Worm (Caenorhabditis elegans) whole organism, L4 larva: ENCODE results near the gene nas-9.

ENCODE experiments used
- D1046.2 ChIP-seq: fragments of 200-800 bp; sonication (Bioruptor generic); IDR thresholded peaks from 2 replicates; pipeline ENCODE4 v1.3.6; 2022; ENCODE audit warnings: missing genetic modification characterization, missing compliant biosample characterization
- Y105C5A.15 ChIP-seq: fragments of 200-800 bp; sonication (Bioruptor generic); IDR thresholded peaks from 2 replicates; pipeline ENCODE4 v1.3.6; 2022; ENCODE audit warnings: missing genetic modification characterization, missing compliant biosample characterization
- Y48G9A.11 ChIP-seq: fragments of 200-800 bp; sonication (Bioruptor generic); IDR thresholded peaks from 2 replicates; pipeline ENCODE4 v1.3.6; 2022; ENCODE audit warnings: missing genetic modification reagents, missing genetic modification characterization, missing compliant biosample characterization
- ZK337.2 ChIP-seq: fragments of 200-800 bp; sonication (Bioruptor generic); IDR thresholded peaks from 2 replicates; pipeline ENCODE4 v1.3.6; 2022; ENCODE audit warnings: missing genetic modification reagents, missing genetic modification characterization, missing compliant biosample characterization
- ZK546.5 ChIP-seq, 2 experiments: sonication (generic microtip); optimal IDR thresholded peaks; 2 replicates each; lab custom pipeline; 2017; ENCODE audit warnings: missing biosample characterization in 2 of 2, missing genetic modification characterization in 2 of 2
- aha-1 ChIP-seq: fragments of 150-350 bp; peaks from one replicate; lab custom pipeline; 2014; ENCODE audit warnings: missing biosample characterization, missing genetic modification characterization
- ceh-28 ChIP-seq: fragments of 150-350 bp; optimal IDR thresholded peaks from 2 replicates; lab custom pipeline; 2014; ENCODE audit warnings: missing biosample characterization, missing genetic modification reagents, missing genetic modification characterization
- daf-16 ChIP-seq, 3 experiments: sonication (generic microtip); optimal IDR thresholded peaks; 2 replicates each; lab custom pipeline; 2016 to 2017; ENCODE audit warnings: missing genetic modification characterization in 3 of 3, missing genetic modification reagents in 3 of 3, mild to moderate bottlenecking in 2 of 3, missing compliant biosample characterization in 2 of 3, missing biosample characterization in 1 of 3, moderate library complexity in 1 of 3
- daf-8 ChIP-seq: fragments of 200-800 bp; sonication (Bioruptor generic); IDR thresholded peaks from 2 replicates; pipeline ENCODE4 v1.3.6; 2022; ENCODE audit warnings: missing genetic modification characterization, missing compliant biosample characterization
- dve-1 ChIP-seq: sonication (generic microtip); optimal IDR thresholded peaks from 2 replicates; lab custom pipeline; 2017; ENCODE audit warnings: antibody characterized with exemption, mild to moderate bottlenecking, missing genetic modification characterization, missing compliant biosample characterization; ENCODE audit not compliant: insufficient read depth
- egl-27 ChIP-seq: sonication (generic microtip); optimal IDR thresholded peaks from 3 replicates; lab custom pipeline; 2017; ENCODE audit warnings: missing biosample characterization, missing genetic modification reagents, missing genetic modification characterization
- hif-1 ChIP-seq, 2 experiments: sonication (generic microtip); optimal IDR thresholded peaks; 2 replicates each; lab custom pipeline; 2016 to 2017; ENCODE audit warnings: missing compliant biosample characterization in 2 of 2, missing genetic modification characterization in 2 of 2, missing genetic modification reagents in 2 of 2, missing genotype in 2 of 2, mild to moderate bottlenecking in 1 of 2
- hmg-1.1 ChIP-seq: fragments of 200-800 bp; sonication (Bioruptor generic); IDR thresholded peaks from 2 replicates; pipeline ENCODE4 v1.3.6; 2022; ENCODE audit warnings: missing genetic modification reagents, missing genetic modification characterization, missing compliant biosample characterization
- lin-29 ChIP-seq: fragments of 200-800 bp; sonication (Bioruptor generic); IDR thresholded peaks from 2 replicates; pipeline ENCODE4 v1.3.6; 2022; ENCODE audit warnings: missing genetic modification reagents, missing genetic modification characterization, missing compliant biosample characterization
- lin-39 ChIP-seq: fragments of 150-350 bp; optimal IDR thresholded peaks from 2 replicates; lab custom pipeline; 2014; ENCODE audit warnings: missing biosample characterization, missing genetic modification reagents, missing genetic modification characterization
- lir-3 ChIP-seq: sonication (generic microtip); optimal IDR thresholded peaks from 2 replicates; lab custom pipeline; 2016; ENCODE audit warnings: mild to moderate bottlenecking, missing genetic modification characterization, missing compliant biosample characterization
- madf-9 ChIP-seq: fragments of 200-800 bp; sonication (Bioruptor generic); conservative IDR thresholded peaks from 2 replicates; pipeline ENCODE4 v1.3.6; 2022; ENCODE audit warnings: missing genetic modification reagents, missing genetic modification characterization, missing compliant biosample characterization
- mes-2 ChIP-seq: sonication (generic microtip); optimal IDR thresholded peaks from 2 replicates; lab custom pipeline; 2016; ENCODE audit warnings: missing genotype, mild to moderate bottlenecking, missing genetic modification characterization, missing compliant biosample characterization; ENCODE audit not compliant: poor library complexity, severe bottlenecking
- mxl-2 ChIP-seq: fragments of 200-800 bp; sonication (Bioruptor generic); conservative IDR thresholded peaks from 2 replicates; pipeline ENCODE4 v1.3.6; 2022; ENCODE audit warnings: missing genetic modification reagents, missing genetic modification characterization, missing compliant biosample characterization
- nhr-10 ChIP-seq: fragments of 150-350 bp; optimal IDR thresholded peaks from 2 replicates; lab custom pipeline; 2014; ENCODE audit warnings: missing biosample characterization, missing genetic modification characterization
- nhr-11 ChIP-seq: fragments of 150-350 bp; optimal IDR thresholded peaks from 2 replicates; lab custom pipeline; 2014; ENCODE audit warnings: missing biosample characterization, missing genetic modification characterization
- pqm-1 ChIP-seq: sonication (generic microtip); optimal IDR thresholded peaks from 2 replicates; lab custom pipeline; 2017; ENCODE audit warnings: missing biosample characterization, missing genetic modification characterization
- rbr-2 ChIP-seq: sonication (generic microtip); optimal IDR thresholded peaks from 2 replicates; lab custom pipeline; 2016; ENCODE audit warnings: missing genotype, missing genetic modification characterization, missing compliant biosample characterization
- set-16 ChIP-seq: fragments of 200-800 bp; sonication (Bioruptor generic); IDR thresholded peaks from 2 replicates; pipeline ENCODE4 v1.3.6; 2022; ENCODE audit warnings: missing genetic modification reagents, missing genetic modification characterization, missing compliant biosample characterization
- skn-1 ChIP-seq: fragments of 150-350 bp; optimal IDR thresholded peaks from 2 replicates; lab custom pipeline; 2014; ENCODE audit warnings: missing biosample characterization, missing genetic modification characterization
- spr-3 ChIP-seq: fragments of 200-800 bp; sonication (Bioruptor generic); optimal IDR thresholded peaks from 2 replicates; lab custom pipeline; 2018; ENCODE audit warnings: mild to moderate bottlenecking, missing genetic modification characterization, missing compliant biosample characterization
- tag-97 ChIP-seq: fragments of 200-800 bp; sonication (Bioruptor generic); IDR thresholded peaks from 2 replicates; pipeline ENCODE4 v1.3.6; 2022; ENCODE audit warnings: missing genetic modification characterization, missing compliant biosample characterization
- unc-130 ChIP-seq: sonication (generic microtip); optimal IDR thresholded peaks from 2 replicates; lab custom pipeline; 2016; ENCODE audit warnings: missing genetic modification reagents, missing genetic modification characterization, missing compliant biosample characterization
- unc-62 ChIP-seq, 3 experiments: fragments of 150-350 bp in 1 of 3; sonication (generic microtip); optimal IDR thresholded peaks in 2 of 3; peaks in 1 of 3; 1 replicate in 1 of 3; 2 replicates in 2 of 3; lab custom pipeline; 2014 to 2017; ENCODE audit warnings: missing biosample characterization in 3 of 3, missing genetic modification characterization in 3 of 3, missing genetic modification reagents in 3 of 3, missing genotype in 1 of 3
- vab-7 ChIP-seq: fragments of 200-800 bp; sonication (Bioruptor generic); IDR thresholded peaks from 2 replicates; pipeline ENCODE4 v1.3.6; 2022; ENCODE audit warnings: missing genetic modification reagents, missing genetic modification characterization, missing compliant biosample characterization
- zfp-2 ChIP-seq: sonication (generic microtip); optimal IDR thresholded peaks from 2 replicates; lab custom pipeline; 2016; ENCODE audit warnings: mild to moderate bottlenecking, missing genetic modification characterization, missing compliant biosample characterization
- zip-2 ChIP-seq: fragments of 150-350 bp; optimal IDR thresholded peaks from 2 replicates; lab custom pipeline; 2014; ENCODE audit warnings: missing biosample characterization, missing genetic modification characterization

nas-9 gene

ce11 chrV:4800794-4801193 lies 39.0 kb downstream of the nas-9 start, which contains the start of gene R02F11.1:
TSS of gene R02F11.1 (plus strand) at chrV:4801094.
- TF ChIP-seq mes-2 (tag; lab: Kevin White, UChicago) (no peak), set-16 (0 out of 2 replicates have a peak, but pooled peaks have one; percentile 11), skn-1 (tag; lab: Kevin White, UChicago) (no peak), lin-39 (tag; lab: Kevin White, UChicago) (no peak)

ce11 chrV:4794308-4794707 lies 45.5 kb downstream of the nas-9 start, which contains the start of gene R02F11.2:
TSS of gene R02F11.2 (plus strand) at chrV:4794599.
- TF ChIP-seq nhr-11 (peak; percentile 60), ZK546.5 (tag; optimal IDR thresholded peaks at IDR 0.05; lab: Kevin White, UChicago) (no peak)

- TF ChIP-seq hif-1 (tag; optimal IDR thresholded peaks at IDR 0.05; lab: Kevin White, UChicago) (no peak), lir-3 (tag; lab: Kevin White, UChicago) (no peak), madf-9 (GFP tag; lab: Robert Waterston, UW) (no peak), hmg-1.1 (GFP tag; lab: Robert Waterston, UW) (no peak), lin-29 (GFP tag; lab: Robert Waterston, UW) (no peak), nhr-10 (tag; lab: Kevin White, UChicago) (no peak), ceh-28 (no peak), Y48G9A.11 (GFP tag; lab: Robert Waterston, UW) (no peak), daf-16 (GFP tag; optimal IDR thresholded peaks at IDR 0.05; lab: Kevin White, UChicago) (no peak), daf-16 (tag; optimal IDR thresholded peaks at IDR 0.05; lab: Kevin White, UChicago) (no peak), mxl-2 (GFP tag; lab: Robert Waterston, UW) (no peak), vab-7 (no peak), zfp-2 (tag; lab: Kevin White, UChicago) (no peak), ZK546.5 (tag; optimal IDR thresholded peaks at IDR 0.05; lab: Kevin White, UChicago) (no peak), dve-1 (no peak), pqm-1 (no peak), D1046.2 (no peak), daf-8 (GFP tag; lab: Robert Waterston, UW) (no peak), rbr-2 (tag; lab: Kevin White, UChicago) (no peak), egl-27 (tag; lab: Kevin White, UChicago) (no peak)
Measured at ce11 chrV:4791569-4791968, 48.2 kb downstream of the nas-9 start, which contains the start of gene R02F11.11. TSS of gene R02F11.11 (plus strand) at chrV:4791869.

ce11 chrV:4790368-4790767 lies 49.4 kb downstream of the nas-9 start, which contains the start of gene R02F11.12:
TSS of gene R02F11.12 (plus strand) at chrV:4790668.
- TF ChIP-seq ZK337.2 (GFP tag; lab: Robert Waterston, UW), result no peak

- no peak for TF ChIP-seq zip-2 (tag; lab: Kevin White, UChicago)
- TF ChIP-seq Y105C5A.15 (GFP tag; lab: Robert Waterston, UW), result no peak
- TF ChIP-seq aha-1 (tag; lab: Kevin White, UChicago), result peak; percentile 37
- no peak for TF ChIP-seq unc-62 (GFP tag; optimal IDR thresholded peaks at IDR 0.05 in 1 of 2; lab: Kevin White, UChicago)
- no peak for TF ChIP-seq unc-62 (tag; optimal IDR thresholded peaks at IDR 0.05; lab: Kevin White, UChicago)
- TF ChIP-seq tag-97 (GFP tag; lab: Robert Waterston, UW), result no peak
Measured at ce11 chrV:4788823-4789222, 51.0 kb downstream of the nas-9 start, which contains the start of gene R02F11.10. TSS of gene R02F11.10 (plus strand) at chrV:4789123.

ce11 chrV:4787836-4788235 lies 52.0 kb downstream of the nas-9 start:
- TF ChIP-seq spr-3 (GFP tag; lab: Kevin White, UChicago) (no peak), unc-130 (GFP tag; lab: Kevin White, UChicago) (no peak), aha-1 (tag; lab: Kevin White, UChicago) (peak; percentile 91), unc-62 (GFP tag; optimal IDR thresholded peaks at IDR 0.05 in 1 of 2; lab: Kevin White, UChicago) (peak in 1 of 2 experiments; percentile 32), unc-62 (tag; optimal IDR thresholded peaks at IDR 0.05; lab: Kevin White, UChicago) (no peak)
- TF ChIP-seq, all 104 proteins: peak for 2
